Worm (Caenorhabditis elegans) whole organism, L4/young adult: Measurements from ENCODE around the gene M02B1.4.

Experiments
- W03F9.2 ChIP-seq: fragments of 150-350 bp; optimal IDR thresholded peaks from 2 replicates; lab custom pipeline; 2014; ENCODE audit warnings: missing biosample characterization, missing genetic modification characterization
- dao-5 ChIP-seq: sonication (generic microtip); optimal IDR thresholded peaks from 2 replicates; lab custom pipeline; 2016; ENCODE audit warnings: missing genotype, missing genetic modification characterization, moderate library complexity, missing compliant biosample characterization
- him-1 ChIP-seq: sonication (generic microtip); optimal IDR thresholded peaks from 2 replicates; lab custom pipeline; 2016; ENCODE audit warnings: missing genotype, missing genetic modification reagents, missing genetic modification characterization, missing compliant biosample characterization

Gene M02B1.4

ce11 chrIV:12840348-12840747 lies 15.2 kb upstream of the M02B1.4 start:
- TF ChIP-seq him-1 (tag; lab: Kevin White, UChicago) (no peak), dao-5 (tag; lab: Kevin White, UChicago) (no peak), W03F9.2 (tag; lab: Kevin White, UChicago) (no peak)

ce11 chrIV:12836208-12836607 lies 11.1 kb upstream of the M02B1.4 start, which contains the start of gene M02B1.3:
M02B1.3 (plus strand) TSS chrIV:12836508.
- TF ChIP-seq dao-5 (tag; lab: Kevin White, UChicago) = no peak
- no peak for TF ChIP-seq W03F9.2 (tag; lab: Kevin White, UChicago)
- TF ChIP-seq him-1 (tag; lab: Kevin White, UChicago) = no peak

- TF ChIP-seq dao-5 (tag; lab: Kevin White, UChicago) (no peak), W03F9.2 (tag; lab: Kevin White, UChicago) (no peak), him-1 (tag; lab: Kevin White, UChicago) (no peak)
Observed at ce11 chrIV:12835363-12835762, 10.3 kb upstream of the M02B1.4 start.

- TF ChIP-seq him-1 (tag; lab: Kevin White, UChicago) (no peak), W03F9.2 (tag; lab: Kevin White, UChicago) (no peak), dao-5 (tag; lab: Kevin White, UChicago) (no peak)
Observed at ce11 chrIV:12834417-12834731, 9.3 kb upstream of the M02B1.4 start.

ce11 chrIV:12833698-12834416 lies 8.7 kb upstream of the M02B1.4 start:
- TF ChIP-seq him-1 (tag; lab: Kevin White, UChicago) (no peak), dao-5 (tag; lab: Kevin White, UChicago) (no peak), W03F9.2 (tag; lab: Kevin White, UChicago) (no peak)

ce11 chrIV:12831609-12832500 lies 6.7 kb upstream of the M02B1.4 start:
- TF ChIP-seq him-1 (tag; lab: Kevin White, UChicago) (no peak), W03F9.2 (tag; lab: Kevin White, UChicago) (peak; percentile 42)

ce11 chrIV:12830829-12831392 lies 5.8 kb upstream of the M02B1.4 start:
- TF ChIP-seq him-1 (tag; lab: Kevin White, UChicago) (no peak), dao-5 (tag; lab: Kevin White, UChicago) (no peak), W03F9.2 (tag; lab: Kevin White, UChicago) (no peak)

- TF ChIP-seq dao-5 (tag; lab: Kevin White, UChicago) (no peak), him-1 (tag; lab: Kevin White, UChicago) (no peak), W03F9.2 (tag; lab: Kevin White, UChicago) (no peak)
Observed at ce11 chrIV:12817539-12817938, 7.6 kb downstream of the M02B1.4 start.

- TF ChIP-seq dao-5 (tag; lab: Kevin White, UChicago) = no peak
- TF ChIP-seq him-1 (tag; lab: Kevin White, UChicago) = no peak
- no peak for TF ChIP-seq W03F9.2 (tag; lab: Kevin White, UChicago)
Observed at ce11 chrIV:12816636-12817035, 8.5 kb downstream of the M02B1.4 start.

- TF ChIP-seq him-1 (tag; lab: Kevin White, UChicago) (no peak), W03F9.2 (tag; lab: Kevin White, UChicago) (no peak), dao-5 (tag; lab: Kevin White, UChicago) (no peak)
Observed at ce11 chrIV:12813822-12814221, 11.3 kb downstream of the M02B1.4 start.

ce11 chrIV:12811554-12811953 lies 13.6 kb downstream of the M02B1.4 start:
- no peak for TF ChIP-seq W03F9.2 (tag; lab: Kevin White, UChicago)
- no peak for TF ChIP-seq him-1 (tag; lab: Kevin White, UChicago)
- no peak for TF ChIP-seq dao-5 (tag; lab: Kevin White, UChicago)

ce11 chrIV:12805595-12805994 lies 19.5 kb downstream of the M02B1.4 start, which contains the start of gene F07C6.4:
F07C6.4 (plus strand) TSS chrIV:12805924.
- TF ChIP-seq dao-5 (tag; lab: Kevin White, UChicago) = no peak
- TF ChIP-seq W03F9.2 (tag; lab: Kevin White, UChicago) = no peak
- TF ChIP-seq him-1 (tag; lab: Kevin White, UChicago) = no peak

ce11 chrIV:12796811-12797210 lies 28.3 kb downstream of the M02B1.4 start:
- TF ChIP-seq W03F9.2 (tag; lab: Kevin White, UChicago) (no peak), dao-5 (tag; lab: Kevin White, UChicago) (no peak), him-1 (tag; lab: Kevin White, UChicago) (no peak)
